Worm (Caenorhabditis elegans): ENCODE data around the gene K09D9.3.

Gene K09D9.3

DNA sequence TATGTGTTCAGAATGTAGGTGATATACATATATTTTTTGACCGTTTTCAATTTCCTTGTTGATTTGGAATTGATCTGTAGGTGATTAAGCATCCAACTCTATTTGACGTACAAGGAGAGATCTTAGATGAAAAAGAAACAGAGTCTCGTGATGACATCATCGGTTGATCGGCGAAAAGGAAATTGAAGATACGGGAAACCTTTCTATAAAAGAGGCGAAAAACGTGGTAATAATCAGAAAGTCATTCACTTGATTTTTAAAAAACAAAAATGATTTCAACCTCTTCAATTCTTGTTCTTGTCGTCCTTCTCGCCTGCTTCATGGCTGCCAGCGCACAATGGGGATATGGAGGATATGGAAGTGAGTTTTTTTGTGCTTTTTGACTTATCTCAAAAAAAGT lies 35.1 kb upstream of the K09D9.3 start, which contains the start of gene nlp-29:
Gene nlp-29 (plus strand): TSS at position 248 of the 400 bp plus-strand sequence.
- TF ChIP-seq flt-1 (GFP tag; IDR thresholded peaks at IDR 0.05) = no peak
- TF ChIP-seq ztf-29 (GFP tag; IDR thresholded peaks at IDR 0.05) = no peak

DNA sequence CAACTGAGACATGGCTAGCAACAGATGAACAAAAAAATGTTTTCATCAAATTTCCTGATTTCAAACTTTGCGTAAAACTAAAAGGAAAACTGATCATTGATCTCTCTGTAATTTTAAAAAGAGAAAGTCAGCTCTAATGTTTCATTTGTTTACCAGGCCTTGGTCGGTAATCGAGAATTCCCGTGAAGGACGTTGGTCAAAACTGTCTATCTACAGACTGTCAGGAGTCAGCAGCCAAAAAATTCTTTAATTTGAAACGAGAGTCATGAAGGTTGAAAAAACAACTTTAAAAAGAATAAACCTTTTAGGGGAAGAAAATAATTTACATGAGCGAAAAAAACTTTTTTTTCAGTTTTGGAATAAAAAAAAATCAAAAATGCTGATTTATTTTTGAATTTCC lies 34.2 kb upstream of the K09D9.3 start:
- TF ChIP-seq ztf-23 (GFP tag; IDR thresholded peaks at IDR 0.05) = no peak
- no peak for TF ChIP-seq med-1 (GFP tag; optimal IDR thresholded peaks at IDR 0.05; ENCODE audit: insufficient read depth)
- TF ChIP-seq ztf-29 (GFP tag; IDR thresholded peaks at IDR 0.05) = no peak
- TF ChIP-seq cog-1 (tag; optimal IDR thresholded peaks at IDR 0.05) = no peak

DNA sequence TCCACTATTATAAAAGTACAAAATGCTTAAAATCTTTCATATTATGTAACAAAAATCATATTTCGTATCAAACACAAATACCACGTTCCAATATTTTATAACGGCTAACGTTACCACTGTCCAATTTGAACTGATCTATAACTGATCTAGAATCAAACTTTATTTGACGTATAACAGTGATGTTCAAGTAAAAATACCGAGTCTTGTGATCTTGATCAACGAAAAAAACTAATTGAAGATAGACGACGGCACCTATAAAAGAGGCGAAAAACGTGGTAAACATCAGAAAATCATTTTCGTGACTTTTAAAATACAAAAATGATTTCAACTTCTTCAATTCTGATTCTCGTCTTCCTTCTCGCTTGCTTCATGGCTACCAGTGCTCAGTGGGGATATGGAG lies 31.7 kb upstream of the K09D9.3 start, which contains the start of gene nlp-28:
Gene nlp-28 (plus strand): TSS at position 285 of the 400 bp plus-strand sequence.
- TF ChIP-seq med-1 (GFP tag; optimal IDR thresholded peaks at IDR 0.05; ENCODE audit: insufficient read depth) (no peak), T22C8.4 (GFP tag; IDR thresholded peaks at IDR 0.05) (no peak), flt-1 (GFP tag; IDR thresholded peaks at IDR 0.05) (no peak), tab-1 (GFP tag; IDR thresholded peaks at IDR 0.05) (no peak), ztf-29 (GFP tag; IDR thresholded peaks at IDR 0.05) (no peak), cog-1 (tag; optimal IDR thresholded peaks at IDR 0.05) (no peak)

DNA sequence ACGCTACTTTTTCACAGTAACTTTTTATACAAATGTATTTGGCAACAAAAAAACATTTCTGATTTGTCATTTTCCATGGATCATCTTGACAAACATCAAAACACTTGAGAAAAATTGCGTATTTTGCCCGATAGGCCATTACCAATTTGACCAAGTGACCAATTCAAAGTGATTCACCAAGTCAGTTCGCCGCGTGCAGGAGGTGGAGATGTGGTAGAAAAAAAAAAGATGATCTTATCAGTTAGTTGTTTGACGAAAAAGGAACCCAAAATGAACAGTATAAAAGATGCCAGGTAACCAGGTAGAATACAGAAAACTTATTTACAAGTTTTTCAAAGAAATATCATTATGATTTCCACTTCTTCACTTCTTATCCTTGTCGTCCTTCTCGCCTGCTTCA lies 30.2 kb upstream of the K09D9.3 start, which contains the start of gene nlp-27:
Gene nlp-27 (plus strand): TSS at position 309 of the 400 bp plus-strand sequence.
- TF ChIP-seq T22C8.4 (GFP tag; IDR thresholded peaks at IDR 0.05) (no peak), ztf-29 (GFP tag; IDR thresholded peaks at IDR 0.05) (no peak), flt-1 (GFP tag; IDR thresholded peaks at IDR 0.05) (no peak), ref-1 (GFP tag; conservative IDR thresholded peaks at IDR 0.05) (no peak)

DNA sequence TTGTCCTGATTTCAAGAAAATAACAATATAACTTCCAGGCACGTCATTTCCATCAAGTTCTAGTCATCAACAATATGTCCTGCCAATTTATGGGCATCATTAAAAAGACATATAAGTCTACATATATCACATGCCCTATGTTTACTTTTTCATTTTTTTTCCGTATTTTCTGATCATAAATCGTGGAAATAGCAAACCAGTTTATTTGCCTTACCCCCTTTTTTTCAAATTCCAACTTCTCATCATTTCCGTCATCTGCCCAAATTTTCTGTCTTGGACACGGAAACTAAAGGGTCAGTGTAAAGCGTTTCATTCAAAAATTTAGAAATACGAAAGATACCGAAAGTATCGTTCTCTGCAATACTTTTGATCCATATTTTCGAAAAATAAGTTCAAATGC lies 27.0 kb upstream of the K09D9.3 start:
- TF ChIP-seq klf-2 (GFP tag; conservative IDR thresholded peaks at IDR 0.05) (no peak), ref-1 (GFP tag; conservative IDR thresholded peaks at IDR 0.05) (no peak), med-1 (GFP tag; optimal IDR thresholded peaks at IDR 0.05; ENCODE audit: insufficient read depth) (no peak), cog-1 (tag; optimal IDR thresholded peaks at IDR 0.05) (no peak), tab-1 (GFP tag; IDR thresholded peaks at IDR 0.05) (no peak), ztf-23 (GFP tag; IDR thresholded peaks at IDR 0.05) (no peak), flt-1 (GFP tag; IDR thresholded peaks at IDR 0.05) (no peak), T22C8.4 (GFP tag; IDR thresholded peaks at IDR 0.05) (no peak), ztf-29 (GFP tag; IDR thresholded peaks at IDR 0.05) (no peak)

DNA sequence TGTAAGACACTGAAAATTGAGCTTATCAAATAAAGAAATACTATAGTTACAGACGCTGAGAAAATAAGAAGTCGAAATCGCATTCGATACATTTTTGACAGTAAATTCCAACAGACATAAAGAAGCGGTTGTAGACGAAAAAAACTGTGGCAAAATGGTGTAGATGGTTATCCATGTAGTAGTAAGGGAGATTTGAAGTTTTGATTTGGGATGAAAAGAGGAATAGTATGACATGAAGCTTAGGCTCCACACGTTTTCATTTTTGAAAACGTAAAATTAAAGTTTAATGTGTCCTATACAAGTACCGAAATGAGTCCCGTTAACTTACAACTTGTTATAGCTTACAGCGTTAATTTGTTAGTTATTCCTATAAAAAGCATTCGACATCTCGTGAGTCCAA lies 25.2 kb upstream of the K09D9.3 start, which contains the start of gene K09D9.9:
Gene K09D9.9 (minus strand): TSS at position 101 of the 400 bp plus-strand sequence.
- no peak for TF ChIP-seq ztf-23 (GFP tag; IDR thresholded peaks at IDR 0.05)
- no peak for TF ChIP-seq klf-2 (GFP tag; conservative IDR thresholded peaks at IDR 0.05)
- TF ChIP-seq ref-1 (GFP tag; conservative IDR thresholded peaks at IDR 0.05) = no peak
- no peak for TF ChIP-seq tab-1 (GFP tag; IDR thresholded peaks at IDR 0.05)
- TF ChIP-seq T22C8.4 (GFP tag; IDR thresholded peaks at IDR 0.05) = no peak
- no peak for TF ChIP-seq flt-1 (GFP tag; IDR thresholded peaks at IDR 0.05)
- TF ChIP-seq ztf-29 (GFP tag; IDR thresholded peaks at IDR 0.05) = no peak
- no peak for TF ChIP-seq med-1 (GFP tag; optimal IDR thresholded peaks at IDR 0.05; ENCODE audit: insufficient read depth)
- no peak for TF ChIP-seq cog-1 (tag; optimal IDR thresholded peaks at IDR 0.05)

DNA sequence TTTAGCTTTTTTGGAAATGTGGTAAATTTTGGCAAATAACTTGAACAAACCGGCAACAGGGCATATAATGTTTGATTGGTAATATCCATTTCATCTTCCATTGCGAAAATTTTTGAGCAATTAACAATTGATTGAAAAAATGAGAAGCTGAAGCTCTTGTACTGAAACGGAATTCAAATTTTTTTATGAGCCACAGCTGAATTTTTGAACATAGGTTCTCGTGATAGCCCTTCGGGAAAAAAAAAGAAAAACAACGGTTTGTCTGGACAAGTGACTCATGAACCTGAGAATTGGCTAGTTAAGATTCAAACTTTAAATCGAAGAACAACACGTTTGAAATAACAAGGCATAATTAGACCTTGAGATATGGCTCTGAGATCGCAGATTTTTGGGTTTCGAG lies 23.4 kb upstream of the K09D9.3 start, which contains the start of gene srx-62:
Gene srx-62 (minus strand): TSS at position 101 of the 400 bp plus-strand sequence.
- TF ChIP-seq med-1 (GFP tag; optimal IDR thresholded peaks at IDR 0.05; ENCODE audit: insufficient read depth) = no peak
- TF ChIP-seq cog-1 (tag; optimal IDR thresholded peaks at IDR 0.05) = no peak
- TF ChIP-seq ztf-23 (GFP tag; IDR thresholded peaks at IDR 0.05) = no peak
- no peak for TF ChIP-seq klf-2 (GFP tag; conservative IDR thresholded peaks at IDR 0.05)
- TF ChIP-seq flt-1 (GFP tag; IDR thresholded peaks at IDR 0.05) = no peak
- TF ChIP-seq tab-1 (GFP tag; IDR thresholded peaks at IDR 0.05) = no peak
- TF ChIP-seq ztf-29 (GFP tag; IDR thresholded peaks at IDR 0.05) = no peak
- no peak for TF ChIP-seq ref-1 (GFP tag; conservative IDR thresholded peaks at IDR 0.05)
- no peak for TF ChIP-seq T22C8.4 (GFP tag; IDR thresholded peaks at IDR 0.05)

DNA sequence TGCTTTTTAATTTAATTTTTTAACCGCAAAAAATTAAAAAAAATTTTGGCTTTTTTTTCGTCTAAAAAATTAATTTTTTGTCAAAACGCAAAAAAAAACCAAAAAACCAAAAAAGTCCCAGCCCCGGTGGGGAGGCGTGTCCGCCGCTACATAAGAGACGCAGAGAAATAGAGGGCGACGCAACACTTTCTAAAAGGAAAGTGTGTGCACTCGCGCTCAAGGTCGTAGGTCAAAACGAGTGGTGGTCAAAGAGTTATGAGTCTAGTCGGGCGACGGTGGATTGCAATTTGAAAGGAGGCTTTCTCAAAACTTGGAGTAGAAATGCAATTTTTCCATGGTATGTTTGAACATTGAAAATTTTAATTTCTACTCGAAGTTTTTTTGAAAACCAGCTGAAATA lies 14.7 kb upstream of the K09D9.3 start:
- TF ChIP-seq klf-2 (GFP tag; conservative IDR thresholded peaks at IDR 0.05) (no peak), T22C8.4 (GFP tag; IDR thresholded peaks at IDR 0.05) (no peak), cog-1 (tag; optimal IDR thresholded peaks at IDR 0.05) (no peak), ref-1 (GFP tag; conservative IDR thresholded peaks at IDR 0.05) (no peak)

DNA sequence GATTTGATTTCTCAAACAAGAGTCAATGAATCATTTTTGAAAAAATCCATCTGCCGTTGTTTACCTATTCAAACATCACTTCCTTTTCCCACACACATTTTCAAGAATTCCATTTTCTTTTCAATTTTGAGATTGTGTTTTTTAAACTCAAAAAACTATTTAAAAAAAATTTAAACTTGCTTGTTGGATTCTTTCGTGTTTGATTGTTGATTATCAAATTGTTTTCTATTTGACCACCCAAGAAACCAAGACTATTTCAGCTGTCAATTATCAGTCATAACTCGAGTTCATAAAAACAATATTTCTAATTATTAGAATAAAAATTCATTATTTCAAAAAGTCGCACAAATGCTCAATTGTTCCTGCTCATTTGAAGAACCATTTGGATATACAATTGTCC lies 14.1 kb upstream of the K09D9.3 start, which contains the start of gene srh-8:
Gene srh-8 (plus strand): TSS at position 301 of the 400 bp plus-strand sequence.
- TF ChIP-seq flt-1 (GFP tag; IDR thresholded peaks at IDR 0.05) (no peak), tab-1 (GFP tag; IDR thresholded peaks at IDR 0.05) (no peak), T22C8.4 (GFP tag; IDR thresholded peaks at IDR 0.05) (no peak), ztf-29 (GFP tag; IDR thresholded peaks at IDR 0.05) (no peak)

DNA sequence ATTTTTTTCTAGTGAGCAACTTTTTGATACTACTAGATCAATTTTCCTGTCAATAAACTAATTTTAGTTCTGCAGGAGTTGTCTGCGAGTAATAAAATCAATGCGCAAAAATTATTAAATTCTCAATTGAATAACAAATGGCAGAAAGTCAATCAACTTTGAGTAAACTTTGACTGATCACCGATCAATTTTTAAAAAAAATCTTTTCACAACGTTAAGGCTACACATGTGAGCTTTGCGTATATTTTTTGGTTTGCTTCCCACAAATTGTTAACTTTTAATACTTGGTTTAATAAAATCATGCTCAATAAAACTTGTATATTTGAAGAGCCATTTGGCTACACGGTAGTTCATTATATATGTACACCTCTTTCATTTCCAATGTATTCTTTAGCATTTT lies 11.4 kb upstream of the K09D9.3 start, which contains the start of gene srh-7:
Gene srh-7 (plus strand): TSS at position 301 of the 400 bp plus-strand sequence.
- TF ChIP-seq ztf-23 (GFP tag; IDR thresholded peaks at IDR 0.05) (no peak), cog-1 (tag; optimal IDR thresholded peaks at IDR 0.05) (no peak), ref-1 (GFP tag; conservative IDR thresholded peaks at IDR 0.05) (no peak), med-1 (GFP tag; optimal IDR thresholded peaks at IDR 0.05; ENCODE audit: insufficient read depth) (no peak), klf-2 (GFP tag; conservative IDR thresholded peaks at IDR 0.05) (no peak), flt-1 (GFP tag; IDR thresholded peaks at IDR 0.05) (no peak), tab-1 (GFP tag; IDR thresholded peaks at IDR 0.05) (no peak), T22C8.4 (GFP tag; IDR thresholded peaks at IDR 0.05) (no peak), ztf-29 (GFP tag; IDR thresholded peaks at IDR 0.05) (no peak)

DNA sequence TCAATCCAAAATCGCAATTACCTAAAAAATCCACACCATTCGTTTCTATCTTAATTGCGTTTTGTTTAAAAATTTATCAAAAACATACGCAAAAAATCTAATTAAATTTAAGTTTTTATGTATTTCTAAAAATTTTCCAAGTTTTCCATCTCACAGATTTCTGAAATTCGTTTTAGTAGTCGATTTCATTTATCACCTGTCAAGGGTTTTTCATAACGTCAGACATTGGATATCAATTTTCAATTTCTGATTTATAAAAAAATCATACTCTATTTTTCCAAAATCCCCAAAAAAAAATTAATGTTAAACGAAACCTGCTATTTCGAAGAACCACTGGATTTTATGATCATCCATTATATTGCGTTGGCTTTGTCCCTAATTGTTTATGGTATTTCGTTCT lies 9.1 kb upstream of the K09D9.3 start, which contains the start of gene srh-4:
Gene srh-4 (plus strand): TSS at position 301 of the 400 bp plus-strand sequence.
- TF ChIP-seq klf-2 (GFP tag; conservative IDR thresholded peaks at IDR 0.05) = no peak
- TF ChIP-seq flt-1 (GFP tag; IDR thresholded peaks at IDR 0.05) = no peak
- no peak for TF ChIP-seq ztf-23 (GFP tag; IDR thresholded peaks at IDR 0.05)
- no peak for TF ChIP-seq cog-1 (tag; optimal IDR thresholded peaks at IDR 0.05)
- no peak for TF ChIP-seq tab-1 (GFP tag; IDR thresholded peaks at IDR 0.05)
- no peak for TF ChIP-seq med-1 (GFP tag; optimal IDR thresholded peaks at IDR 0.05; ENCODE audit: insufficient read depth)
- no peak for TF ChIP-seq T22C8.4 (GFP tag; IDR thresholded peaks at IDR 0.05)
- TF ChIP-seq ref-1 (GFP tag; conservative IDR thresholded peaks at IDR 0.05) = no peak
- no peak for TF ChIP-seq ztf-29 (GFP tag; IDR thresholded peaks at IDR 0.05)
